Fruit fly (Drosophila melanogaster) whole organism, embryonic: ENCODE data around the gene CG18542.

Experiments used
- Asciz ChIP-seq: fragments of 200-800 bp; sonication (Bioruptor generic); optimal IDR thresholded peaks from 2 replicates; lab custom pipeline; 2017; ENCODE audit warnings: missing biosample characterization, mild to moderate bottlenecking, missing genetic modification characterization, missing genetic modification reagents
- CG10431 ChIP-seq: fragments of 200-800 bp; sonication (Bioruptor generic); optimal IDR thresholded peaks from 3 replicates; lab custom pipeline; 2018; ENCODE audit warnings: missing biosample characterization, mild to moderate bottlenecking, missing genetic modification characterization
- CG10543 ChIP-seq: fragments of 200-800 bp; sonication (Bioruptor generic); optimal IDR thresholded peaks from 3 replicates; lab custom pipeline; 2017; ENCODE audit warnings: missing biosample characterization, mild to moderate bottlenecking, missing genetic modification characterization, moderate library complexity
- CG14860 ChIP-seq: fragments of 200-800 bp; sonication (Bioruptor generic); IDR thresholded peaks from 3 replicates; pipeline ENCODE4 v1.3.6; 2022; ENCODE audit warnings: missing biosample characterization, missing genetic modification characterization; ENCODE audit not compliant: partially characterized antibody
- CG14965 ChIP-seq: fragments of 200-800 bp; sonication (Bioruptor generic); optimal IDR thresholded peaks from 2 replicates; lab custom pipeline; 2016; ENCODE audit warnings: missing biosample characterization, missing genetic modification characterization, borderline replicate concordance
- CG17359 ChIP-seq: fragments of 200-800 bp; sonication (Bioruptor generic); optimal IDR thresholded peaks from 3 replicates; lab custom pipeline; 2018; ENCODE audit warnings: missing biosample characterization, mild to moderate bottlenecking, missing genetic modification characterization, moderate library complexity
- CG2889 ChIP-seq: fragments of 200-800 bp; sonication (Bioruptor generic); IDR thresholded peaks from 3 replicates; pipeline ENCODE4 v1.3.6; 2022; ENCODE audit warnings: missing biosample characterization, missing genetic modification characterization
- CG31224 ChIP-seq: fragments of 200-800 bp; sonication (Bioruptor generic); IDR thresholded peaks from 2 replicates; pipeline ENCODE4 v1.3.6; 2022; ENCODE audit warnings: missing biosample characterization, missing genetic modification characterization
- CG33557 ChIP-seq: fragments of 200-800 bp; sonication (Bioruptor generic); optimal IDR thresholded peaks from 2 replicates; lab custom pipeline; 2019; ENCODE audit warnings: missing biosample characterization, mild to moderate bottlenecking, missing genetic modification characterization, moderate library complexity
- CG34224 ChIP-seq: fragments of 200-800 bp; sonication (Bioruptor generic); IDR thresholded peaks from 3 replicates; pipeline ENCODE4 v1.3.6; 2022; ENCODE audit warnings: missing biosample characterization, missing genetic modification characterization; ENCODE audit not compliant: partially characterized antibody
- CG43689 ChIP-seq: fragments of 200-800 bp; sonication (Bioruptor generic); IDR thresholded peaks from 2 replicates; pipeline ENCODE4 v1.3.6; 2022; ENCODE audit warnings: missing biosample characterization, missing genetic modification characterization
- CG4617 ChIP-seq: fragments of 200-800 bp; sonication (Bioruptor generic); optimal IDR thresholded peaks from 3 replicates; lab custom pipeline; 2016; ENCODE audit warnings: missing biosample characterization, missing genetic modification characterization, borderline replicate concordance
- CG6689 ChIP-seq: fragments of 200-800 bp; sonication (Bioruptor generic); IDR thresholded peaks from 2 replicates; pipeline ENCODE4 v1.3.6; 2022; ENCODE audit warnings: missing biosample characterization, missing genetic modification characterization
- CG7271 ChIP-seq: fragments of 200-800 bp; sonication (Bioruptor generic); optimal IDR thresholded peaks from 2 replicates; lab custom pipeline; 2018; ENCODE audit warnings: missing biosample characterization, mild to moderate bottlenecking, missing genetic modification characterization, moderate library complexity
- CG8281 ChIP-seq: fragments of 200-800 bp; sonication (Bioruptor generic); optimal IDR thresholded peaks from 2 replicates; lab custom pipeline; 2018; ENCODE audit warnings: missing biosample characterization, mild to moderate bottlenecking, missing genetic modification characterization, moderate library complexity
- CG8478 ChIP-seq: fragments of >200 bp; optimal IDR thresholded peaks from 2 replicates; lab custom pipeline; 2018
- CG8924 ChIP-seq: fragments of 200-800 bp; optimal IDR thresholded peaks from 3 replicates; lab custom pipeline; 2019; ENCODE audit warnings: missing biosample characterization, mild to moderate bottlenecking, missing genetic modification characterization, moderate library complexity
- CG8944 ChIP-seq: fragments of 200-800 bp; sonication (Bioruptor generic); optimal IDR thresholded peaks from 3 replicates; lab custom pipeline; 2016; ENCODE audit warnings: missing biosample characterization, missing genetic modification characterization
- Chrac-16 ChIP-seq: fragments of 200-800 bp; sonication (Bioruptor generic); optimal IDR thresholded peaks from 3 replicates; lab custom pipeline; 2016; ENCODE audit warnings: missing biosample characterization, missing genetic modification characterization
- Ets97D ChIP-seq: fragments of 200-800 bp; sonication (Bioruptor generic); optimal IDR thresholded peaks from 3 replicates; lab custom pipeline; 2016; ENCODE audit warnings: missing biosample characterization, missing genetic modification characterization
- MESR4 ChIP-seq: fragments of 200-800 bp; sonication (Bioruptor generic); optimal IDR thresholded peaks from 2 replicates; lab custom pipeline; 2018; ENCODE audit warnings: missing biosample characterization, mild to moderate bottlenecking, missing genetic modification characterization, moderate library complexity
- Max ChIP-seq: fragments of 200-800 bp; sonication (Bioruptor generic); optimal IDR thresholded peaks from 2 replicates; lab custom pipeline; 2016; ENCODE audit warnings: missing biosample characterization, mild to moderate bottlenecking, missing genetic modification characterization
- Med ChIP-seq: fragments of 200-800 bp; sonication (Bioruptor generic); peaks from one replicate; lab custom pipeline; 2016; ENCODE audit warnings: missing biosample characterization, missing genetic modification characterization, mild to moderate bottlenecking, inconsistent platforms, moderate library complexity
- Meics ChIP-seq: fragments of 200-800 bp; sonication (Bioruptor generic); optimal IDR thresholded peaks from 2 replicates; lab custom pipeline; 2017; ENCODE audit warnings: missing biosample characterization, mild to moderate bottlenecking, missing genetic modification characterization
- Mes4 ChIP-seq: fragments of 200-800 bp; sonication (Bioruptor generic); optimal IDR thresholded peaks from 2 replicates; lab custom pipeline; 2016; ENCODE audit warnings: missing biosample characterization, missing genetic modification characterization
- Sin3A ChIP-seq: fragments of >200 bp; optimal IDR thresholded peaks from 2 replicates; lab custom pipeline; 2018
- Spps ChIP-seq: fragments of 200-800 bp; sonication (Bioruptor generic); optimal IDR thresholded peaks from 2 replicates; lab custom pipeline; 2018; ENCODE audit warnings: missing biosample characterization, mild to moderate bottlenecking, missing genetic modification characterization
- ap ChIP-seq: fragments of 200-800 bp; sonication (Bioruptor generic); IDR thresholded peaks from 2 replicates; pipeline ENCODE4 v1.3.6; 2022; ENCODE audit warnings: missing biosample characterization, missing genetic modification characterization
- bbx ChIP-seq: fragments of 200-800 bp; sonication (Bioruptor generic); IDR thresholded peaks from 2 replicates; pipeline ENCODE4 v1.3.6; 2022; ENCODE audit warnings: missing biosample characterization, missing genetic modification characterization; ENCODE audit not compliant: partially characterized antibody
- bcd ChIP-seq: fragments of 200-800 bp; sonication (Bioruptor generic); optimal IDR thresholded peaks from 2 replicates; lab custom pipeline; 2017; ENCODE audit warnings: missing biosample characterization, mild to moderate bottlenecking, missing genetic modification characterization
- cas ChIP-seq: fragments of 200-800 bp; sonication (Bioruptor generic); IDR thresholded peaks from 2 replicates; pipeline ENCODE4 v1.3.6; 2022; ENCODE audit warnings: missing biosample characterization, missing genetic modification characterization
- chinmo ChIP-seq: fragments of 200-800 bp; sonication (Bioruptor generic); IDR thresholded peaks from 4 replicates; pipeline ENCODE4 v1.3.6; 2022; ENCODE audit warnings: missing biosample characterization, missing genetic modification characterization; ENCODE audit not compliant: partially characterized antibody
- crp ChIP-seq, 2 experiments: fragments of 200-800 bp; sonication (Bioruptor generic); optimal IDR thresholded peaks; 2 replicates in 1 of 2; 3 replicates in 1 of 2; lab custom pipeline; 2017; ENCODE audit warnings: missing biosample characterization in 2 of 2, missing genetic modification characterization in 2 of 2, mild to moderate bottlenecking in 1 of 2, moderate library complexity in 1 of 2
- gcm ChIP-seq: fragments of 200-800 bp; sonication (Bioruptor generic); optimal IDR thresholded peaks from 2 replicates; lab custom pipeline; 2019; ENCODE audit warnings: missing biosample characterization, mild to moderate bottlenecking, missing genetic modification characterization, moderate library complexity
- kah ChIP-seq: fragments of 200-800 bp; sonication (Bioruptor generic); optimal IDR thresholded peaks from 2 replicates; lab custom pipeline; 2018; ENCODE audit warnings: missing biosample characterization, mild to moderate bottlenecking, missing genetic modification characterization
- kni ChIP-seq: fragments of 200-800 bp; sonication (Bioruptor generic); optimal IDR thresholded peaks from 3 replicates; lab custom pipeline; 2017; ENCODE audit warnings: mild to moderate bottlenecking, missing biosample characterization, missing genetic modification reagents, missing genetic modification characterization
- knrl ChIP-seq: fragments of 200-800 bp; sonication (Bioruptor generic); IDR thresholded peaks from 3 replicates; pipeline ENCODE4 v1.3.6; 2022; ENCODE audit warnings: missing biosample characterization, missing genetic modification characterization; ENCODE audit not compliant: partially characterized antibody
- lov ChIP-seq, 2 experiments: fragments of 200-800 bp in 1 of 2; fragments of >200 bp in 1 of 2; sonication (Bioruptor generic) in 1 of 2; IDR thresholded peaks in 1 of 2; optimal IDR thresholded peaks in 1 of 2; 2 replicates in 1 of 2; 3 replicates in 1 of 2; pipeline versions ENCODE4 v1.3.6 to Lab custom; 2017 to 2022; ENCODE audit warnings: missing biosample characterization in 1 of 2, missing genetic modification characterization in 1 of 2
- onecut ChIP-seq: fragments of 200-800 bp; sonication (Bioruptor generic); IDR thresholded peaks from 2 replicates; pipeline ENCODE4 v1.3.6; 2022; ENCODE audit warnings: missing biosample characterization, missing genetic modification characterization
- p53 ChIP-seq: fragments of 200-800 bp; sonication (Bioruptor generic); optimal IDR thresholded peaks from 2 replicates; lab custom pipeline; 2016; ENCODE audit warnings: missing biosample characterization, missing genetic modification characterization
- pfk ChIP-seq: fragments of 200-800 bp; sonication (Bioruptor generic); optimal IDR thresholded peaks from 2 replicates; lab custom pipeline; 2018; ENCODE audit warnings: missing biosample characterization, mild to moderate bottlenecking, missing genetic modification characterization, moderate library complexity
- pzg ChIP-seq: fragments of 200-800 bp; sonication (Bioruptor generic); optimal IDR thresholded peaks from 3 replicates; lab custom pipeline; 2018; ENCODE audit warnings: missing biosample characterization, mild to moderate bottlenecking, missing genetic modification characterization, moderate library complexity
- repo ChIP-seq: fragments of 200-800 bp; sonication (Bioruptor generic); optimal IDR thresholded peaks from 2 replicates; lab custom pipeline; 2016; ENCODE audit warnings: missing biosample characterization, missing genetic modification characterization
- sc ChIP-seq, 3 experiments: fragments of >200 bp in 2 of 3; fragments of 200-800 bp in 1 of 3; sonication (Bioruptor generic) in 1 of 3; optimal IDR thresholded peaks; 2 replicates in 2 of 3; 3 replicates in 1 of 3; lab custom pipeline; 2017; ENCODE audit warnings: mild to moderate bottlenecking in 1 of 3, missing biosample characterization in 1 of 3, missing genetic modification characterization in 1 of 3, missing genetic modification reagents in 1 of 3
- sd ChIP-seq: fragments of 200-800 bp; sonication (Bioruptor generic); optimal IDR thresholded peaks from 3 replicates; lab custom pipeline; 2018; ENCODE audit warnings: missing biosample characterization, mild to moderate bottlenecking, missing genetic modification characterization, moderate library complexity
- sima ChIP-seq: fragments of 200-800 bp; sonication (Bioruptor generic); optimal IDR thresholded peaks from 2 replicates; lab custom pipeline; 2016; ENCODE audit warnings: missing biosample characterization, missing genetic modification characterization
- zen ChIP-seq: fragments of 200-800 bp; sonication (Bioruptor generic); optimal IDR thresholded peaks from 3 replicates; lab custom pipeline; 2018; ENCODE audit warnings: missing biosample characterization, mild to moderate bottlenecking, missing genetic modification characterization, moderate library complexity
- zfh1 ChIP-seq: fragments of 200-800 bp; sonication (Bioruptor generic); IDR thresholded peaks from 3 replicates; pipeline ENCODE4 v1.3.6; 2022; ENCODE audit warnings: missing biosample characterization, missing genetic modification characterization

CG18542 gene

dm6 chr3R:9704183-9705007 lies 18.8 kb downstream of the CG18542 start (continued):
- peak; percentile 43 for TF ChIP-seq gcm (GFP tag; lab: Kevin White, UChicago)
- peak; percentile 62 for TF ChIP-seq kah (GFP tag; lab: Kevin White, UChicago)
- TF ChIP-seq bcd, result no peak
- TF ChIP-seq CG14860, result no peak
- no peak for TF ChIP-seq CG8924 (tag; lab: Kevin White, UChicago)
- TF ChIP-seq CG7271 (tag; lab: Kevin White, UChicago), result no peak
- no peak for TF ChIP-seq CG4617 (GFP tag; lab: Kevin White, UChicago)
- TF ChIP-seq Med (GFP tag; lab: Kevin White, UChicago), result peak; percentile 59
- no peak for TF ChIP-seq CG31224
- no peak for TF ChIP-seq MESR4
- peak; percentile 81 for TF ChIP-seq CG8478 (lab: Kevin White, UChicago)
- TF ChIP-seq sd (tag; lab: Kevin White, UChicago), result peak; percentile 40
- TF ChIP-seq Chrac-16 (GFP tag; lab: Kevin White, UChicago), result no peak
- no peak for TF ChIP-seq knrl (GFP tag; lab: Robert Waterston, UW)
- no peak for TF ChIP-seq lov (optimal IDR thresholded peaks at IDR 0.05; lab: Kevin White, UChicago)
- TF ChIP-seq lov (GFP tag; IDR thresholded peaks at IDR 0.05; lab: Robert Waterston, UW), result no peak
- TF ChIP-seq CG17359 (tag; lab: Kevin White, UChicago), result no peak
- TF ChIP-seq CG10431 (GFP tag; lab: Kevin White, UChicago), result no peak
- TF ChIP-seq CG8944 (GFP tag; lab: Kevin White, UChicago), result no peak
- TF ChIP-seq chinmo (GFP tag; lab: Robert Waterston, UW), result no peak
- peak; percentile 12 for TF ChIP-seq pzg
- no peak for TF ChIP-seq repo (GFP tag; lab: Kevin White, UChicago)
- no peak for TF ChIP-seq Mes4 (GFP tag; lab: Kevin White, UChicago)
- no peak for TF ChIP-seq Max (GFP tag; lab: Kevin White, UChicago)
- no peak for TF ChIP-seq CG33557 (GFP tag; lab: Kevin White, UChicago)
- peak in 1 of 2 experiments; percentile 67 for TF ChIP-seq crp (GFP tag; optimal IDR thresholded peaks at IDR 0.05; lab: Kevin White, UChicago)
- TF ChIP-seq ap (GFP tag; lab: Robert Waterston, UW), result no peak
- no peak for TF ChIP-seq zen (tag; lab: Kevin White, UChicago)
- TF ChIP-seq sc (optimal IDR thresholded peaks at IDR 0.05; lab: Kevin White, UChicago), result no peak
- no peak for TF ChIP-seq sc (GFP tag; optimal IDR thresholded peaks at IDR 0.05; lab: Kevin White, UChicago)
- TF ChIP-seq Spps, result no peak
- peak; percentile 82 for TF ChIP-seq CG10543 (GFP tag; lab: Kevin White, UChicago)
- peak; percentile 88 for TF ChIP-seq onecut (GFP tag; lab: Robert Waterston, UW)
- TF ChIP-seq CG43689 (GFP tag; lab: Robert Waterston, UW), result no peak
- TF ChIP-seq CG14965 (GFP tag; lab: Kevin White, UChicago), result no peak
- no peak for TF ChIP-seq cas (GFP tag; lab: Robert Waterston, UW)
- no peak for TF ChIP-seq Asciz (GFP tag; lab: Kevin White, UChicago)
- no peak for TF ChIP-seq CG34224 (GFP tag; lab: Robert Waterston, UW)
- no peak for TF ChIP-seq Ets97D
- peak; percentile 79 for TF ChIP-seq kni (GFP tag; lab: Kevin White, UChicago)
- TF ChIP-seq CG2889 (GFP tag; lab: Robert Waterston, UW), result no peak
- no peak for TF ChIP-seq Meics (GFP tag; lab: Kevin White, UChicago)
- TF ChIP-seq Sin3A (lab: Kevin White, UChicago), result no peak
- no peak for TF ChIP-seq zfh1 (GFP tag; lab: Robert Waterston, UW)
- no peak for TF ChIP-seq CG8281 (tag; lab: Kevin White, UChicago)
- no peak for TF ChIP-seq pfk (GFP tag; lab: Kevin White, UChicago)
- no peak for TF ChIP-seq p53 (GFP tag; lab: Kevin White, UChicago)
- no peak for TF ChIP-seq CG6689 (GFP tag; lab: Robert Waterston, UW)
- TF ChIP-seq sima (GFP tag; lab: Kevin White, UChicago), result no peak
- TF ChIP-seq bbx (GFP tag; lab: Robert Waterston, UW), result no peak
